Fruit fly (Drosophila melanogaster): ENCODE data around the gene Nepl17.

Nepl17 gene

DNA sequence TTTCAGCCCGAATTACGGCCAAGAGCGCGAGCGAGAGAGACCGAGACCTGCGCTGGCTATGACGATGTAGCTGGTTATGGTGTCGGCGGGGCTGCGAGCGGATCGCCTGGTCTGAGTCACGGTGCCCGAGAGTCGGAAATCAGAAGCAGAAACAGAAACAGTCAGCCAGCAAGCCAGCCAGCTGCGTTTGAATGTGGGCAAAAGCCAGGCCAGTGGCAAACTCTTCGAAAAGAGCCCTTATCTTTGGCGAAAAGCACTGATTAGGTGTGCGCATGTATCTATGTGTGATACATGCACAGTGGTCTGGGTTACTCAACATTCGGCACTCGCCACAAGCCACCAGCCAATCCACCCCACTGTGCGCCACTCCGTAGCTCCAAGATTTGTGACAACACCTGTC lies 41.5 kb upstream of the Nepl17 start (continued):
- TF ChIP-seq ken (GFP tag; IDR thresholded peaks at IDR 0.05) (no peak), CG5953 (GFP tag; IDR thresholded peaks at IDR 0.05) (no peak), CG3995 (GFP tag; optimal IDR thresholded peaks at IDR 0.05) (no peak), nom (GFP tag; optimal IDR thresholded peaks at IDR 0.05) (no peak), Mrtf (GFP tag; IDR thresholded peaks at IDR 0.05) (0 out of 3 replicates have a peak, but pooled peaks have one; percentile 5), Oaz (GFP tag; IDR thresholded peaks at IDR 0.05) (no peak), Fer1 (GFP tag; optimal IDR thresholded peaks at IDR 0.05) (peak; percentile 28), CG9609 (GFP tag; optimal IDR thresholded peaks at IDR 0.05) (no peak), Opbp (GFP tag; IDR thresholded peaks at IDR 0.05; ENCODE audit: partially characterized antibody) (no peak), pum (GFP tag; optimal IDR thresholded peaks at IDR 0.05) (no peak), otp (GFP tag; IDR thresholded peaks at IDR 0.05) (no peak), abd-A (tag; optimal IDR thresholded peaks at IDR 0.05) (no peak), ap (GFP tag; IDR thresholded peaks at IDR 0.05) (no peak), Stat92E (GFP tag; optimal IDR thresholded peaks at IDR 0.05) (no peak), fd96Cb (tag; optimal IDR thresholded peaks at IDR 0.05) (no peak), CG17829 (tag; optimal IDR thresholded peaks at IDR 0.05) (no peak), gsb-n (tag; optimal IDR thresholded peaks at IDR 0.05) (no peak), CG6654 (GFP tag; optimal IDR thresholded peaks at IDR 0.05) (no peak), HmgD (GFP tag; optimal IDR thresholded peaks at IDR 0.05) (peak; percentile 21), CG3065 (GFP tag; optimal IDR thresholded peaks at IDR 0.05) (no peak), CG34422 (GFP tag; IDR thresholded peaks at IDR 0.05) (no peak), gce (GFP tag; IDR thresholded peaks at IDR 0.05) (no peak), CG6689 (GFP tag; IDR thresholded peaks at IDR 0.05) (no peak), Bgb (GFP tag; IDR thresholded peaks at IDR 0.05; ENCODE audit: partially characterized antibody) (peak; percentile 60), inv (GFP tag; IDR thresholded peaks at IDR 0.05; ENCODE audit: partially characterized antibody) (0 out of 2 replicates have a peak, but pooled peaks have one; percentile 15), zen (tag; optimal IDR thresholded peaks at IDR 0.05) (no peak), CG11247 (GFP tag; IDR thresholded peaks at IDR 0.05) (no peak), lov (optimal IDR thresholded peaks at IDR 0.05) (no peak), lov (GFP tag; IDR thresholded peaks at IDR 0.05) (0 out of 3 replicates have a peak, but pooled peaks have one; percentile 16), CG2875 (GFP tag; optimal IDR thresholded peaks at IDR 0.05) (no peak), Deaf1 (tag; optimal IDR thresholded peaks at IDR 0.05) (peak; percentile 49), rib (GFP tag; IDR thresholded peaks at IDR 0.05) (peak; percentile 37; the same call in 1 of the 2 replicates), Ssrp (tag; optimal IDR thresholded peaks at IDR 0.05) (no peak), CG14441 (GFP tag; IDR thresholded peaks at IDR 0.05) (no peak), Aef1 (GFP tag; IDR thresholded peaks at IDR 0.05) (no peak), dysf (GFP tag; IDR thresholded peaks at IDR 0.05) (peak; percentile 43; the same call in 1 of the 3 replicates), so (GFP tag; IDR thresholded peaks at IDR 0.05) (no peak; the same call in 2 of the 3 replicates), vvl (GFP tag; IDR thresholded peaks at IDR 0.05) (0 out of 2 replicates have a peak, but pooled peaks have one; percentile 8), CG4730 (GFP tag; IDR thresholded peaks at IDR 0.05) (no peak), CG12155 (GFP tag; optimal IDR thresholded peaks at IDR 0.05) (no peak), wek (GFP tag; optimal IDR thresholded peaks at IDR 0.05) (no peak), HHEX (GFP tag; optimal IDR thresholded peaks at IDR 0.05) (peak; percentile 1), CG14014 (GFP tag; IDR thresholded peaks at IDR 0.05) (no peak), CG2116 (GFP tag; optimal IDR thresholded peaks at IDR 0.05) (no peak), CG34224 (GFP tag; IDR thresholded peaks at IDR 0.05; ENCODE audit: partially characterized antibody) (no peak), Dfd (GFP tag; optimal IDR thresholded peaks at IDR 0.05) (no peak), pzg (GFP tag; optimal IDR thresholded peaks at IDR 0.05) (no peak), Fer2 (tag; optimal IDR thresholded peaks at IDR 0.05) (no peak), pb (GFP tag; optimal IDR thresholded peaks at IDR 0.05) (no peak), CG16779 (GFP tag; IDR thresholded peaks at IDR 0.05) (no peak), Ets65A (GFP tag) (no peak), da (GFP tag; optimal IDR thresholded peaks at IDR 0.05) (no peak)
